Fruit fly (Drosophila melanogaster): ENCODE results near the gene CG10237.

CG10237 gene

dm6 chr2L:19425765-19426329 lies 16.7 kb downstream of the CG10237 start (continued):
- TF ChIP-seq trh (GFP tag; optimal IDR thresholded peaks at IDR 0.05) = peak; percentile 13
- peak; percentile 74 for TF ChIP-seq CG31441 (GFP tag; IDR thresholded peaks at IDR 0.05)
- TF ChIP-seq CG1024 (GFP tag; IDR thresholded peaks at IDR 0.05) = no peak
- no peak for TF ChIP-seq br (optimal IDR thresholded peaks at IDR 0.05)
- peak; percentile 78 for TF ChIP-seq unpg (GFP tag; optimal IDR thresholded peaks at IDR 0.05)
- TF ChIP-seq Lim3 (GFP tag; IDR thresholded peaks at IDR 0.05) = 0 out of 2 replicates have a peak, but pooled peaks have one; percentile 8
- peak; percentile 68 for TF ChIP-seq exex (tag; optimal IDR thresholded peaks at IDR 0.05)
- no peak for TF ChIP-seq HLHmδ (GFP tag; optimal IDR thresholded peaks at IDR 0.05)
- TF ChIP-seq prd (optimal IDR thresholded peaks at IDR 0.05) = no peak
- TF ChIP-seq prd (GFP tag; IDR thresholded peaks at IDR 0.05) = peak; percentile 77
- no peak for TF ChIP-seq Ets97D (GFP tag; optimal IDR thresholded peaks at IDR 0.05)
- TF ChIP-seq Hr39 (optimal IDR thresholded peaks at IDR 0.05) = no peak
- peak in 1 of 2 experiments; percentile 73 for TF ChIP-seq bsh (GFP tag; optimal IDR thresholded peaks at IDR 0.05)
- peak; percentile 77 for TF ChIP-seq Xbp1 (GFP tag; optimal IDR thresholded peaks at IDR 0.05)
- peak; percentile 36; the same call in 1 of the 2 replicates for TF ChIP-seq peb (GFP tag; IDR thresholded peaks at IDR 0.05)
- TF ChIP-seq CG18619 (GFP tag; optimal IDR thresholded peaks at IDR 0.05) = peak; percentile 65
- peak; percentile 70 for TF ChIP-seq CG14441 (GFP tag; IDR thresholded peaks at IDR 0.05)
- peak; percentile 53 for TF ChIP-seq CG10366 (GFP tag; IDR thresholded peaks at IDR 0.05)
- peak; percentile 38 for TF ChIP-seq CG13894 (tag; optimal IDR thresholded peaks at IDR 0.05)
- peak; percentile 66 for TF ChIP-seq D19A (tag; optimal IDR thresholded peaks at IDR 0.05)
- no peak for TF ChIP-seq ato (GFP tag; IDR thresholded peaks at IDR 0.05; ENCODE audit: partially characterized antibody)
- peak; percentile 54; the same call in 1 of the 3 replicates for TF ChIP-seq CG11695 (GFP tag; IDR thresholded peaks at IDR 0.05)
- TF ChIP-seq Mad (GFP tag; optimal IDR thresholded peaks at IDR 0.05) = peak; percentile 28
- TF ChIP-seq D19B (GFP tag; optimal IDR thresholded peaks at IDR 0.05) = peak; percentile 38
- TF ChIP-seq mld (GFP tag; IDR thresholded peaks at IDR 0.05; ENCODE audit: partially characterized antibody) = no peak
- peak; percentile 66 for TF ChIP-seq Blimp-1 (GFP tag; optimal IDR thresholded peaks at IDR 0.05)
- no peak for TF ChIP-seq ERR (GFP tag; optimal IDR thresholded peaks at IDR 0.05)
- TF ChIP-seq wor (GFP tag; IDR thresholded peaks at IDR 0.05) = no peak
- no peak for TF ChIP-seq Sin3A (optimal IDR thresholded peaks at IDR 0.05)
- no peak for TF ChIP-seq D (optimal IDR thresholded peaks at IDR 0.05)
- peak; percentile 68 for TF ChIP-seq D (GFP tag; optimal IDR thresholded peaks at IDR 0.05)
- no peak for TF ChIP-seq Neu2 (GFP tag; optimal IDR thresholded peaks at IDR 0.05; ENCODE audit: borderline replicate concordance)
- no peak for TF ChIP-seq Doc3 (GFP tag; IDR thresholded peaks at IDR 0.05; ENCODE audit: partially characterized antibody)
- TF ChIP-seq oc (tag; optimal IDR thresholded peaks at IDR 0.05) = peak; percentile 33
- peak; percentile 80 for TF ChIP-seq CG18599 (GFP tag; optimal IDR thresholded peaks at IDR 0.05)
- no peak for TF ChIP-seq CG2202 (tag; optimal IDR thresholded peaks at IDR 0.05)
- TF ChIP-seq MTF-1 (GFP tag; optimal IDR thresholded peaks at IDR 0.05; ENCODE audit: borderline replicate concordance) = peak; percentile 53
- peak; percentile 76 for TF ChIP-seq Sox102F (GFP tag; optimal IDR thresholded peaks at IDR 0.05)
- TF ChIP-seq slou (GFP tag; optimal IDR thresholded peaks at IDR 0.05) = peak; percentile 44
- TF ChIP-seq az2 (GFP tag; optimal IDR thresholded peaks at IDR 0.05) = peak; percentile 72
- no peak for TF ChIP-seq HLH4C (GFP tag; IDR thresholded peaks at IDR 0.05; ENCODE audit: partially characterized antibody)
- 0 out of 2 replicates have a peak, but pooled peaks have one; percentile 35 for TF ChIP-seq aop (GFP tag; IDR thresholded peaks at IDR 0.05)
- peak; percentile 89 for TF ChIP-seq Elba2 (GFP tag; optimal IDR thresholded peaks at IDR 0.05)
- TF ChIP-seq ap (GFP tag; IDR thresholded peaks at IDR 0.05) = peak; percentile 46; the same call in 1 of the 2 replicates
- TF ChIP-seq Atf6 (GFP tag; IDR thresholded peaks at IDR 0.05) = peak; percentile 77
- TF ChIP-seq schlank (tag; optimal IDR thresholded peaks at IDR 0.05) = peak; percentile 20
- no peak for TF ChIP-seq yki (optimal IDR thresholded peaks at IDR 0.05)
- no peak for TF ChIP-seq bbx (GFP tag; IDR thresholded peaks at IDR 0.05; ENCODE audit: partially characterized antibody)
- TF ChIP-seq NC2α (GFP tag; optimal IDR thresholded peaks at IDR 0.05) = no peak
- TF ChIP-seq CG8089 (GFP tag; optimal IDR thresholded peaks at IDR 0.05) = peak; percentile 37
- no peak for TF ChIP-seq MESR4 (GFP tag; optimal IDR thresholded peaks at IDR 0.05)
